Worm (Caenorhabditis elegans) whole organism, L2 larva: Measurements from ENCODE around the gene F53A3.7.

ENCODE experiments used
- ceh-82 ChIP-seq: fragments of 150-350 bp; optimal IDR thresholded peaks from 2 replicates; lab custom pipeline; 2014; ENCODE audit warnings: missing biosample characterization, missing genetic modification characterization
- lin-39 ChIP-seq: fragments of 150-350 bp; optimal IDR thresholded peaks from 2 replicates; lab custom pipeline; 2014; ENCODE audit warnings: missing biosample characterization, missing genetic modification reagents, missing genetic modification characterization
- unc-62 ChIP-seq: fragments of 150-350 bp; optimal IDR thresholded peaks from 2 replicates; lab custom pipeline; 2014; ENCODE audit warnings: missing biosample characterization, missing genetic modification reagents, missing genetic modification characterization
- zag-1 ChIP-seq: fragments of 150-350 bp; optimal IDR thresholded peaks from 2 replicates; lab custom pipeline; 2014; ENCODE audit warnings: missing biosample characterization, missing genetic modification characterization

- TF ChIP-seq ceh-82 (tag; lab: Kevin White, UChicago) = no peak
- no peak for TF ChIP-seq lin-39 (tag; lab: Kevin White, UChicago)
- TF ChIP-seq zag-1 = no peak
- TF ChIP-seq unc-62 (GFP tag; lab: Kevin White, UChicago) = no peak
Measured at ce11 chrIII:1928741-1929499, 22.4 kb upstream of the F53A3.7 start.
